Fruit fly (Drosophila melanogaster) whole organism, embryonic: ENCODE results near the gene SelT.

ENCODE experiments used
- Ada2b ChIP-seq: fragments of 200-800 bp; sonication (Bioruptor generic); IDR thresholded peaks from 2 replicates; pipeline ENCODE4 v1.3.6; 2022; ENCODE audit warnings: missing biosample characterization, missing genetic modification characterization
- Adf1 ChIP-seq: fragments of 200-800 bp; sonication (Bioruptor generic); IDR thresholded peaks from 2 replicates; pipeline ENCODE4 v1.3.6; 2022; ENCODE audit warnings: missing biosample characterization, missing genetic modification characterization
- B-H2 ChIP-seq: fragments of 200-800 bp; sonication (Bioruptor generic); optimal IDR thresholded peaks from 2 replicates; lab custom pipeline; 2018; ENCODE audit warnings: missing biosample characterization, mild to moderate bottlenecking, missing genetic modification characterization
- Bgb ChIP-seq: fragments of 200-800 bp; sonication (Bioruptor generic); IDR thresholded peaks from 2 replicates; pipeline ENCODE4 v1.3.6; 2022; ENCODE audit warnings: missing biosample characterization, missing genetic modification characterization; ENCODE audit not compliant: partially characterized antibody
- CG10366 ChIP-seq: fragments of 200-800 bp; sonication (Bioruptor generic); IDR thresholded peaks from 2 replicates; pipeline ENCODE4 v1.3.6; 2022; ENCODE audit warnings: missing biosample characterization, missing genetic modification characterization
- CG11085 ChIP-seq: fragments of 200-800 bp; sonication (Bioruptor generic); IDR thresholded peaks from 2 replicates; pipeline ENCODE4 v1.3.6; 2022; ENCODE audit warnings: missing biosample characterization, missing genetic modification characterization
- CG11093 ChIP-seq: fragments of 200-800 bp; sonication (Bioruptor generic); IDR thresholded peaks from 3 replicates; pipeline ENCODE4 v1.3.6; 2022; ENCODE audit warnings: missing biosample characterization, missing genetic modification characterization
- CG11456 ChIP-seq: fragments of 200-800 bp; sonication (Bioruptor generic); IDR thresholded peaks from 3 replicates; pipeline ENCODE4 v1.3.6; 2022; ENCODE audit warnings: missing biosample characterization, missing genetic modification characterization
- CG14667 ChIP-seq: fragments of 200-800 bp; sonication (Bioruptor generic); IDR thresholded peaks from 2 replicates; pipeline ENCODE4 v1.3.6; 2022; ENCODE audit warnings: missing biosample characterization, missing genetic modification characterization
- CG15269 ChIP-seq: fragments of 200-800 bp; sonication (Bioruptor generic); optimal IDR thresholded peaks from 2 replicates; lab custom pipeline; 2018; ENCODE audit warnings: missing biosample characterization, mild to moderate bottlenecking, missing genetic modification characterization, moderate library complexity
- CG17568 ChIP-seq: fragments of 200-800 bp; sonication (Bioruptor generic); optimal IDR thresholded peaks from 2 replicates; lab custom pipeline; 2018; ENCODE audit warnings: missing biosample characterization, mild to moderate bottlenecking, missing genetic modification characterization, moderate library complexity
- CG30020 ChIP-seq: fragments of 200-800 bp; optimal IDR thresholded peaks from 2 replicates; lab custom pipeline; 2019; ENCODE audit warnings: missing biosample characterization, mild to moderate bottlenecking, missing genetic modification characterization, moderate library complexity
- CG42726 ChIP-seq: fragments of 200-800 bp; sonication (Bioruptor generic); IDR thresholded peaks from 2 replicates; pipeline ENCODE4 v1.3.6; 2022; ENCODE audit warnings: missing biosample characterization, missing genetic modification characterization; ENCODE audit not compliant: partially characterized antibody
- CG7372 ChIP-seq: fragments of 200-800 bp; sonication (Bioruptor generic); IDR thresholded peaks from 2 replicates; pipeline ENCODE4 v1.3.6; 2022; ENCODE audit warnings: missing biosample characterization, missing genetic modification characterization
- CHES-1-like ChIP-seq: fragments of 200-800 bp; sonication (Bioruptor generic); optimal IDR thresholded peaks from 2 replicates; lab custom pipeline; 2016; ENCODE audit warnings: missing biosample characterization, missing genetic modification characterization
- Drgx ChIP-seq: fragments of 200-800 bp; sonication (Bioruptor generic); IDR thresholded peaks from 2 replicates; pipeline ENCODE4 v1.3.6; 2022; ENCODE audit warnings: missing biosample characterization, missing genetic modification characterization
- E2f1 ChIP-seq: fragments of 200-800 bp; sonication (Bioruptor generic); IDR thresholded peaks from 2 replicates; pipeline ENCODE4 v1.3.6; 2022; ENCODE audit warnings: missing biosample characterization, missing genetic modification characterization
- Eip74EF ChIP-seq, 2 experiments: fragments of 200-800 bp in 1 of 2; fragments of >200 bp in 1 of 2; sonication (Bioruptor generic) in 1 of 2; optimal IDR thresholded peaks; 2 replicates each; lab custom pipeline; 2017 to 2019; ENCODE audit warnings: missing biosample characterization in 2 of 2, missing genetic modification characterization in 2 of 2, mild to moderate bottlenecking in 1 of 2, moderate library complexity in 1 of 2
- HHEX ChIP-seq: fragments of 200-800 bp; sonication (Bioruptor generic); optimal IDR thresholded peaks from 3 replicates; lab custom pipeline; 2017; ENCODE audit warnings: missing biosample characterization, mild to moderate bottlenecking, missing genetic modification characterization, missing genetic modification reagents
- HLH4C ChIP-seq: fragments of 200-800 bp; sonication (Bioruptor generic); IDR thresholded peaks from 3 replicates; pipeline ENCODE4 v1.3.6; 2022; ENCODE audit warnings: missing biosample characterization, missing genetic modification characterization; ENCODE audit not compliant: partially characterized antibody
- Hmr ChIP-seq: fragments of 200-800 bp; sonication (Bioruptor generic); optimal IDR thresholded peaks from 3 replicates; lab custom pipeline; 2017; ENCODE audit warnings: mild to moderate bottlenecking, missing biosample characterization, missing genetic modification reagents, missing genetic modification characterization
- Hr78 ChIP-seq, 2 experiments: fragments of 200-800 bp in 1 of 2; fragments of >200 bp in 1 of 2; sonication (Bioruptor generic) in 1 of 2; optimal IDR thresholded peaks; 2 replicates each; lab custom pipeline; 2017 to 2019; ENCODE audit warnings: missing biosample characterization in 2 of 2, missing genetic modification characterization in 2 of 2, mild to moderate bottlenecking in 1 of 2, moderate library complexity in 1 of 2
- Jarid2 ChIP-seq: fragments of 200-800 bp; sonication (Bioruptor generic); optimal IDR thresholded peaks from 3 replicates; lab custom pipeline; 2017; ENCODE audit warnings: mild to moderate bottlenecking, missing biosample characterization, missing genetic modification reagents, missing genetic modification characterization
- Myb ChIP-seq: fragments of 200-800 bp; sonication (Bioruptor generic); optimal IDR thresholded peaks from 2 replicates; lab custom pipeline; 2016; ENCODE audit warnings: missing biosample characterization, missing genetic modification characterization
- Opbp ChIP-seq: fragments of 200-800 bp; sonication (Bioruptor generic); IDR thresholded peaks from 3 replicates; pipeline ENCODE4 v1.3.6; 2022; ENCODE audit warnings: missing biosample characterization, missing genetic modification characterization; ENCODE audit not compliant: partially characterized antibody
- Ptx1 ChIP-seq: fragments of 200-800 bp; sonication (Bioruptor generic); IDR thresholded peaks from 2 replicates; pipeline ENCODE4 v1.3.6; 2022; ENCODE audit warnings: missing biosample characterization, missing genetic modification characterization
- Ravus ChIP-seq: fragments of 200-800 bp; sonication (Bioruptor generic); IDR thresholded peaks from 2 replicates; pipeline ENCODE4 v1.3.6; 2022; ENCODE audit warnings: missing biosample characterization, missing genetic modification characterization
- Rfx ChIP-seq: fragments of 200-800 bp; sonication (Bioruptor generic); IDR thresholded peaks from 2 replicates; pipeline ENCODE4 v1.3.6; 2022; ENCODE audit warnings: missing biosample characterization, missing genetic modification characterization
- TFAM ChIP-seq: fragments of 200-800 bp; sonication (Bioruptor generic); optimal IDR thresholded peaks from 2 replicates; lab custom pipeline; 2017; ENCODE audit warnings: missing biosample characterization, missing genetic modification characterization, inconsistent platforms
- Xrp1 ChIP-seq: fragments of 200-800 bp; sonication (Bioruptor generic); IDR thresholded peaks from 2 replicates; pipeline ENCODE4 v1.3.6; 2022; ENCODE audit warnings: missing biosample characterization, missing genetic modification characterization
- amos ChIP-seq: fragments of 200-800 bp; sonication (Bioruptor generic); IDR thresholded peaks from 2 replicates; pipeline ENCODE4 v1.3.6; 2022; ENCODE audit warnings: missing biosample characterization, missing genetic modification characterization; ENCODE audit not compliant: partially characterized antibody
- ash1 ChIP-seq: fragments of 200-800 bp; sonication (Bioruptor generic); optimal IDR thresholded peaks from 2 replicates; lab custom pipeline; 2018; ENCODE audit warnings: missing biosample characterization, mild to moderate bottlenecking, missing genetic modification characterization
- bigmax ChIP-seq: fragments of 200-800 bp; sonication (Bioruptor generic); optimal IDR thresholded peaks from 2 replicates; lab custom pipeline; 2018; ENCODE audit warnings: missing biosample characterization, mild to moderate bottlenecking, missing genetic modification characterization
- chn ChIP-seq: fragments of 200-800 bp; sonication (Bioruptor generic); optimal IDR thresholded peaks from 2 replicates; lab custom pipeline; 2016; ENCODE audit warnings: missing biosample characterization, missing genetic modification characterization
- crp ChIP-seq, 2 experiments: fragments of 200-800 bp; sonication (Bioruptor generic); optimal IDR thresholded peaks; 2 replicates in 1 of 2; 3 replicates in 1 of 2; lab custom pipeline; 2017; ENCODE audit warnings: missing biosample characterization in 2 of 2, missing genetic modification characterization in 2 of 2, mild to moderate bottlenecking in 1 of 2, moderate library complexity in 1 of 2
- dysf ChIP-seq: fragments of 200-800 bp; sonication (Bioruptor generic); IDR thresholded peaks from 3 replicates; pipeline ENCODE4 v1.3.6; 2022; ENCODE audit warnings: missing biosample characterization, missing genetic modification characterization
- ems ChIP-seq: fragments of 200-800 bp; sonication (Bioruptor generic); optimal IDR thresholded peaks from 3 replicates; lab custom pipeline; 2016; ENCODE audit warnings: missing biosample characterization, missing genetic modification characterization
- insv ChIP-seq, 2 experiments: fragments of 200-800 bp; sonication (Bioruptor generic); optimal IDR thresholded peaks; 3 replicates each; lab custom pipeline; 2016 to 2018; ENCODE audit warnings: missing biosample characterization in 2 of 2, missing genetic modification characterization in 2 of 2
- ken ChIP-seq: fragments of 200-800 bp; sonication (Bioruptor generic); IDR thresholded peaks from 3 replicates; pipeline ENCODE4 v1.3.6; 2022; ENCODE audit warnings: missing biosample characterization, missing genetic modification characterization
- kni ChIP-seq: fragments of 200-800 bp; sonication (Bioruptor generic); optimal IDR thresholded peaks from 3 replicates; lab custom pipeline; 2017; ENCODE audit warnings: mild to moderate bottlenecking, missing biosample characterization, missing genetic modification reagents, missing genetic modification characterization
- lab ChIP-seq: fragments of 200-800 bp; sonication (Bioruptor generic); optimal IDR thresholded peaks from 3 replicates; lab custom pipeline; 2017; ENCODE audit warnings: missing biosample characterization, missing genetic modification characterization, mild to moderate bottlenecking, moderate library complexity, missing genetic modification reagents
- nerfin-2 ChIP-seq: fragments of 200-800 bp; sonication (Bioruptor generic); IDR thresholded peaks from 2 replicates; pipeline ENCODE4 v1.3.6; 2022; ENCODE audit warnings: missing biosample characterization, missing genetic modification characterization; ENCODE audit not compliant: partially characterized antibody
- psq ChIP-seq: fragments of 200-800 bp; sonication (Bioruptor generic); optimal IDR thresholded peaks from 2 replicates; lab custom pipeline; 2017; ENCODE audit warnings: missing biosample characterization, missing genetic modification characterization
- schlank ChIP-seq: fragments of 200-800 bp; sonication (Bioruptor generic); optimal IDR thresholded peaks from 2 replicates; lab custom pipeline; 2018; ENCODE audit warnings: missing biosample characterization, mild to moderate bottlenecking, missing genetic modification characterization
- tin ChIP-seq: fragments of 200-800 bp; sonication (Bioruptor generic); optimal IDR thresholded peaks from 3 replicates; lab custom pipeline; 2016; ENCODE audit warnings: missing biosample characterization, missing genetic modification characterization
- trh ChIP-seq: fragments of 200-800 bp; sonication (Bioruptor generic); optimal IDR thresholded peaks from 2 replicates; lab custom pipeline; 2016; ENCODE audit warnings: missing biosample characterization, missing genetic modification characterization
- twi ChIP-seq: fragments of 200-800 bp; optimal IDR thresholded peaks from 2 replicates; lab custom pipeline; 2019; ENCODE audit warnings: missing biosample characterization, mild to moderate bottlenecking, missing genetic modification characterization, moderate library complexity
- unc-4 ChIP-seq: fragments of 200-800 bp; sonication (Bioruptor generic); IDR thresholded peaks from 2 replicates; pipeline ENCODE4 v1.3.6; 2022; ENCODE audit warnings: missing biosample characterization, missing genetic modification characterization; ENCODE audit not compliant: partially characterized antibody

Gene SelT

dm6 chr2L:5000919-5001581 lies 9.7 kb upstream of the SelT start (continued):
- peak; percentile 43; the same call in 1 of the 3 replicates for TF ChIP-seq HLH4C
- peak; percentile 61 for TF ChIP-seq Drgx (GFP tag; lab: Robert Waterston, UW)
- TF ChIP-seq Eip74EF (GFP tag; optimal IDR thresholded peaks at IDR 0.05; lab: Kevin White, UChicago), result peak in 1 of 2 experiments; percentile 100
- TF ChIP-seq CG42726 (GFP tag; lab: Robert Waterston, UW), result peak; percentile 87
- TF ChIP-seq CG11085 (GFP tag; lab: Robert Waterston, UW), result peak; percentile 51
- no peak for TF ChIP-seq psq (GFP tag; lab: Kevin White, UChicago)
- TF ChIP-seq Ada2b, result peak; percentile 56; the same call in 1 of the 2 replicates
- TF ChIP-seq trh (GFP tag; lab: Kevin White, UChicago), result no peak
- no peak for TF ChIP-seq tin (GFP tag; lab: Kevin White, UChicago)
- TF ChIP-seq Jarid2 (GFP tag; lab: Kevin White, UChicago), result no peak
- TF ChIP-seq CG14667 (GFP tag; lab: Robert Waterston, UW), result peak; percentile 24; the same call in 1 of the 2 replicates
- TF ChIP-seq CG30020 (tag; lab: Kevin White, UChicago), result no peak
- peak; percentile 10 for TF ChIP-seq kni (GFP tag; lab: Kevin White, UChicago)
- no peak for TF ChIP-seq schlank
- no peak for TF ChIP-seq CHES-1-like (GFP tag; lab: Kevin White, UChicago)
- TF ChIP-seq amos (GFP tag; lab: Robert Waterston, UW), result peak; percentile 30; the same call in 1 of the 2 replicates
- no peak for TF ChIP-seq twi (tag; lab: Kevin White, UChicago)
- peak; percentile 34 for TF ChIP-seq CG10366
- peak; percentile 68; the same call in 2 of the 3 replicates for TF ChIP-seq CG11456
- TF ChIP-seq CG17568 (GFP tag; lab: Kevin White, UChicago), result no peak
- TF ChIP-seq bigmax (GFP tag; lab: Kevin White, UChicago), result peak; percentile 36
- TF ChIP-seq ems (GFP tag; lab: Kevin White, UChicago), result no peak
- TF ChIP-seq HHEX, result no peak
- peak; percentile 54 for TF ChIP-seq Rfx (GFP tag; lab: Robert Waterston, UW)
- TF ChIP-seq Ravus, result no peak; the same call in 1 of the 2 replicates
- TF ChIP-seq CG15269 (tag; lab: Kevin White, UChicago), result no peak
- 0 out of 2 replicates have a peak, but pooled peaks have one; percentile 36 for TF ChIP-seq unc-4
- no peak for TF ChIP-seq lab (GFP tag; lab: Kevin White, UChicago)
- no peak for TF ChIP-seq Ptx1 (GFP tag; lab: Robert Waterston, UW)
- peak; percentile 28; the same call in 1 of the 3 replicates for TF ChIP-seq ken (GFP tag; lab: Robert Waterston, UW)
- no peak for TF ChIP-seq chn
- no peak for TF ChIP-seq crp (GFP tag; optimal IDR thresholded peaks at IDR 0.05; lab: Kevin White, UChicago)
- peak in 1 of 2 experiments; percentile 71 for TF ChIP-seq Hr78 (GFP tag; optimal IDR thresholded peaks at IDR 0.05; lab: Kevin White, UChicago)
- TF ChIP-seq Opbp (GFP tag; lab: Robert Waterston, UW), result peak; percentile 67; the same call in 2 of the 3 replicates
- TF ChIP-seq CG11093, result no peak
- no peak for TF ChIP-seq CG7372 (GFP tag; lab: Robert Waterston, UW)
- TF ChIP-seq Xrp1 (GFP tag; lab: Robert Waterston, UW), result peak; percentile 55
- 0 out of 2 replicates have a peak, but pooled peaks have one; percentile 41 for TF ChIP-seq nerfin-2 (GFP tag; lab: Robert Waterston, UW)
- TF ChIP-seq E2f1, result peak; percentile 28
- peak; percentile 69 for TF ChIP-seq Bgb (GFP tag; lab: Robert Waterston, UW)
- TF ChIP-seq Adf1 (GFP tag; lab: Robert Waterston, UW), result peak; percentile 52; the same call in 1 of the 2 replicates
- no peak for TF ChIP-seq ash1 (GFP tag; lab: Kevin White, UChicago)
- TF ChIP-seq B-H2 (GFP tag; lab: Kevin White, UChicago), result peak; percentile 13
- TF ChIP-seq insv (GFP tag; optimal IDR thresholded peaks at IDR 0.05; lab: Kevin White, UChicago), result no peak
- peak; percentile 77 for TF ChIP-seq Myb (GFP tag; lab: Kevin White, UChicago)
- no peak for TF ChIP-seq Hmr (GFP tag; lab: Kevin White, UChicago)
- peak; percentile 11; the same call in 2 of the 3 replicates for TF ChIP-seq dysf (GFP tag; lab: Robert Waterston, UW)
- no peak for TF ChIP-seq TFAM (GFP tag; lab: Kevin White, UChicago)
